Worm (Caenorhabditis elegans): Measurements from ENCODE around the gene cyp-31A3.

The cyp-31A3 gene

DNA sequence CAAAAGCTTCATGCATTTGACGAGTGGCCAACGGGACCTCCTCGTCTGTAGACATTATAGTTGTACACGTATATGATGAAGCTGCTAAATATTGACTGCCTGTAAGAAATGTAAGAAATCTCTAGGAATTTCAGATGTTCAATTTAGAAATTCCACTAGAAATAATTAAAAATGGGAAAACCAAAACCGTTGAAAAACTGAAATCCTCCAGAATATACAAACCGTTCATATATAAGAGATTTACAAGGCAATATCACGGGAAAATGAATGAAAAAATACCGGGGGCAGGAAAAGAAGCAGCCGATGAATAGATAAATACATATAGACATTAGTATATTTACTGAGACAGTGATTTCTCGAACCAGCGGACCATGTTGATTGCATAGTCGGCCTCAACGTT lies 41.6 kb downstream of the cyp-31A3 start, which contains the start of gene dpf-7:
Gene dpf-7, minus strand, starts transcription at position 101 of the 400 bp plus-strand sequence.
- no peak for TF ChIP-seq sem-2 (GFP tag; optimal IDR thresholded peaks at IDR 0.05)
- TF ChIP-seq ceh-83 (GFP tag; optimal IDR thresholded peaks at IDR 0.05), result no peak
- TF ChIP-seq snpc-4 (tag; optimal IDR thresholded peaks at IDR 0.05), result no peak
- TF ChIP-seq nhr-237 (tag; optimal IDR thresholded peaks at IDR 0.05), result no peak
- TF ChIP-seq elt-3 (tag; optimal IDR thresholded peaks at IDR 0.05), result no peak

DNA sequence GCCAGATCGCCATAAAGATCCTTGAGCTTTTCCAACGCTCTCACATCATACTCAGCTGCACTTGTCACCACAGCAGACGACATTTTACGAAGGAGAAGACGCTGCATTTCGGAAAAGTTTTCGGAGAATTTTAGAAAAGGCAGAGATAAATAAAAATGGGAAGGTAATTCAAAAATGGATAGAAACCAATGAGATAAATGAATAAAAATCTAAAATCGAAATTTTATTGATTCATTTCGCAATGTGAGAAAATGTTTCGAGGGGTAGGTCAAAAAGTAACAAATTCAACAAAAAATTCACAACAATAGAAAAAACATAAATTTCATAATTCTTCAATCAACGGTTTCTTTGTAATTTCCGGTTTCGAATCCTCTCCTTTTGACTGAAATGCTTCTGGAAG lies 45.6 kb downstream of the cyp-31A3 start, which contains the start of gene dpf-5:
Gene dpf-5, minus strand, starts transcription at position 101 of the 400 bp plus-strand sequence.
- TF ChIP-seq flh-1 (GFP tag; optimal IDR thresholded peaks at IDR 0.05) (no peak), nhr-2 (tag; optimal IDR thresholded peaks at IDR 0.05) (no peak), tbx-8 (GFP tag; optimal IDR thresholded peaks at IDR 0.05) (no peak), nhr-76 (tag; optimal IDR thresholded peaks at IDR 0.05) (no peak), ceh-39 (tag; optimal IDR thresholded peaks at IDR 0.05) (no peak), zip-8 (tag; optimal IDR thresholded peaks at IDR 0.05) (no peak), ceh-43 (GFP tag; optimal IDR thresholded peaks at IDR 0.05) (no peak), ceh-83 (GFP tag; optimal IDR thresholded peaks at IDR 0.05) (no peak), unc-120 (tag; optimal IDR thresholded peaks at IDR 0.05; ENCODE audit: poor library complexity, severe bottlenecking) (no peak), nhr-12 (tag; optimal IDR thresholded peaks at IDR 0.05) (no peak), M03D4.4 (tag; optimal IDR thresholded peaks at IDR 0.05) (no peak), elt-3 (tag; optimal IDR thresholded peaks at IDR 0.05) (no peak), mls-2 (tag; optimal IDR thresholded peaks at IDR 0.05) (no peak)

- no peak for TF ChIP-seq mep-1 (tag; optimal IDR thresholded peaks at IDR 0.05)
- TF ChIP-seq nhr-237 (tag; optimal IDR thresholded peaks at IDR 0.05), result no peak
- TF ChIP-seq mab-5 (tag; optimal IDR thresholded peaks at IDR 0.05), result no peak
- TF ChIP-seq pha-4 (tag; optimal IDR thresholded peaks at IDR 0.05), result no peak
- no peak for TF ChIP-seq unc-120 (tag; optimal IDR thresholded peaks at IDR 0.05; ENCODE audit: poor library complexity, severe bottlenecking)
- no peak for TF ChIP-seq ham-2 (GFP tag; optimal IDR thresholded peaks at IDR 0.05)
- TF ChIP-seq M03D4.4 (tag; optimal IDR thresholded peaks at IDR 0.05), result no peak
- no peak for TF ChIP-seq lin-13 (tag; optimal IDR thresholded peaks at IDR 0.05)
Observed at ce11 chrIV:4807219-4807618, 46.4 kb downstream of the cyp-31A3 start, which contains the start of gene H06H21.11. Gene H06H21.11 (minus strand): TSS chrIV:4807319.

DNA sequence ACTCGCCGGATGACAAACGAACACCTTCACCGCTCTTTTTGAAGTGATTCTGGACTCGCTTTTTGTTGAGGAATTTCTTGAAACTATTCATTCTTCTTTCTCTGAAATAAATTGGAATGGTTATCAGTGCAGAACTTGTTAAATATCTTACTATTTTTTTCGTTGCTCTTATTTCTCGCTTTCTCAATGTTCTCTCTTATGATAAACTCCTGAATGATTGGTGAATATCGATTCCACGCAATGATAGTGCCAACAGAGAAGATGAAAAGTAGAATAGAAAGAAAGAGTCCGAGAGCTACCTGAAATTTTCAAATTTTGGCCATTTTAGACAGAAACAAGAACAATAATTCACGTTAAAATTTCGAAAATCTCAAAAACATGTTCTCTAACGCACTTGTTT lies 48.5 kb downstream of the cyp-31A3 start, which contains the start of gene ubxn-6:
Gene ubxn-6, minus strand, starts transcription at position 101 of the 400 bp plus-strand sequence.
- no peak for TF ChIP-seq ham-2 (GFP tag; optimal IDR thresholded peaks at IDR 0.05)
- TF ChIP-seq tbx-8 (GFP tag; optimal IDR thresholded peaks at IDR 0.05), result no peak
- no peak for TF ChIP-seq ces-1 (GFP tag; optimal IDR thresholded peaks at IDR 0.05)
- no peak for TF ChIP-seq sem-2 (GFP tag; optimal IDR thresholded peaks at IDR 0.05)

DNA sequence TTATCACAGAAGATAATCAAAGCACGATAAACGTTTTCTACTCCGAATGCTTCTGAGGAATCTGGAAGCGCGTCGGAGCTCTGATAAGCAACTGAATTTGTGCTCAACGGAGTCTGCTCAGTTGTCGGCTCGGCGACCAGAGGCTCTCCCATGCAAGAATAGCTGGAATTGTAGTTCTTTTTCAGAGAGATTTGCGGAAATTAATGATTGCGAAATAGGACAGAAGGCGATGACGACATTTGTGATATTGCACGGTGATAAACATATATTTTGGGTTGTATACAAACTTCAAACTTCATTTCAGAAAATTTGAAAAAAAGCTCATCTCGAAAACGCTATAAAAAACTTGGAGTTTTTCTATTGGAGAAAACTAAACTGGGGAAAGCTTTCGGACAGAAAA lies 49.0 kb downstream of the cyp-31A3 start, which contains the start of gene H06H21.37:
Gene H06H21.37, minus strand, starts transcription at position 162 of the 400 bp plus-strand sequence.
- TF ChIP-seq snpc-4 (tag; optimal IDR thresholded peaks at IDR 0.05), result no peak
- no peak for TF ChIP-seq unc-62 (GFP tag; optimal IDR thresholded peaks at IDR 0.05)
- TF ChIP-seq sptf-1 (tag; optimal IDR thresholded peaks at IDR 0.05), result no peak
- no peak for TF ChIP-seq bed-3 (GFP tag; optimal IDR thresholded peaks at IDR 0.05)
- TF ChIP-seq tbx-8 (GFP tag; optimal IDR thresholded peaks at IDR 0.05), result no peak
- no peak for TF ChIP-seq drap-1 (GFP tag; optimal IDR thresholded peaks at IDR 0.05)
- no peak for TF ChIP-seq M03D4.4 (tag; optimal IDR thresholded peaks at IDR 0.05)
- no peak for TF ChIP-seq nhr-76 (tag; optimal IDR thresholded peaks at IDR 0.05)
- no peak for TF ChIP-seq ztf-11 (tag; optimal IDR thresholded peaks at IDR 0.05)
- TF ChIP-seq nhr-2 (tag; optimal IDR thresholded peaks at IDR 0.05), result no peak
- no peak for TF ChIP-seq unc-120 (tag; optimal IDR thresholded peaks at IDR 0.05; ENCODE audit: poor library complexity, severe bottlenecking)
- TF ChIP-seq nhr-237 (tag; optimal IDR thresholded peaks at IDR 0.05), result no peak
- TF ChIP-seq ham-2 (GFP tag; optimal IDR thresholded peaks at IDR 0.05), result no peak
- no peak for TF ChIP-seq blmp-1 (tag; optimal IDR thresholded peaks at IDR 0.05)
- TF ChIP-seq nhr-12 (tag; optimal IDR thresholded peaks at IDR 0.05), result no peak
- TF ChIP-seq unc-39 (tag; optimal IDR thresholded peaks at IDR 0.05), result no peak
- no peak for TF ChIP-seq cnd-1 (tag; optimal IDR thresholded peaks at IDR 0.05)
- TF ChIP-seq lin-32 (GFP tag; optimal IDR thresholded peaks at IDR 0.05), result no peak
- no peak for TF ChIP-seq hlh-1 (tag; optimal IDR thresholded peaks at IDR 0.05)
- TF ChIP-seq mls-2 (tag; optimal IDR thresholded peaks at IDR 0.05), result no peak

All from whole organism, mixed stage, embryonic.